Worm (Caenorhabditis elegans) whole organism, late embryonic: Measurements from ENCODE around the gene col-168.

ENCODE experiments used
- C08G9.2 ChIP-seq: sonication (generic microtip); optimal IDR thresholded peaks from 2 replicates; lab custom pipeline; 2016; ENCODE audit warnings: mild to moderate bottlenecking, missing genetic modification characterization, moderate library complexity, missing compliant biosample characterization
- K02D7.2 ChIP-seq: sonication (generic microtip); optimal IDR thresholded peaks from 2 replicates; lab custom pipeline; 2017; ENCODE audit warnings: mild to moderate bottlenecking, missing genetic modification characterization, missing compliant biosample characterization
- K09A11.1 ChIP-seq: sonication (generic microtip); optimal IDR thresholded peaks from 2 replicates; lab custom pipeline; 2017; ENCODE audit warnings: antibody characterized with exemption, mild to moderate bottlenecking, missing genetic modification characterization, missing compliant biosample characterization; ENCODE audit not compliant: insufficient read depth
- T23F11.4 ChIP-seq: fragments of 200-800 bp; sonication (Bioruptor generic); optimal IDR thresholded peaks from 2 replicates; lab custom pipeline; 2018; ENCODE audit warnings: mild to moderate bottlenecking, missing genetic modification characterization, missing compliant biosample characterization
- Y22D7AL.16 ChIP-seq: sonication (generic microtip); optimal IDR thresholded peaks from 2 replicates; lab custom pipeline; 2016; ENCODE audit warnings: missing genetic modification characterization, missing compliant biosample characterization
- ahr-1 ChIP-seq: sonication (generic microtip); optimal IDR thresholded peaks from 2 replicates; lab custom pipeline; 2016; ENCODE audit warnings: missing genetic modification characterization, missing compliant biosample characterization
- ama-1 ChIP-seq: fragments of 150-350 bp; optimal IDR thresholded peaks from 2 replicates; lab custom pipeline; 2014
- ceh-14 ChIP-seq: sonication (generic microtip); optimal IDR thresholded peaks from 2 replicates; lab custom pipeline; 2016; ENCODE audit warnings: missing genotype, missing genetic modification characterization, missing compliant biosample characterization
- ceh-18 ChIP-seq: sonication (generic microtip); optimal IDR thresholded peaks from 2 replicates; lab custom pipeline; 2016; ENCODE audit warnings: missing genetic modification characterization, missing compliant biosample characterization
- ceh-2 ChIP-seq: sonication (generic microtip); optimal IDR thresholded peaks from 2 replicates; lab custom pipeline; 2016; ENCODE audit warnings: missing genotype, missing genetic modification characterization, missing compliant biosample characterization
- ceh-24 ChIP-seq: sonication (generic microtip); optimal IDR thresholded peaks from 2 replicates; lab custom pipeline; 2016; ENCODE audit warnings: mild to moderate bottlenecking, missing genetic modification characterization, missing compliant biosample characterization
- ceh-31 ChIP-seq: sonication (generic microtip); optimal IDR thresholded peaks from 2 replicates; lab custom pipeline; 2016; ENCODE audit warnings: missing genetic modification characterization, missing compliant biosample characterization
- ceh-34 ChIP-seq: sonication (generic microtip); optimal IDR thresholded peaks from 2 replicates; lab custom pipeline; 2016; ENCODE audit warnings: mild to moderate bottlenecking, missing genetic modification characterization, missing compliant biosample characterization
- ceh-45 ChIP-seq: fragments of 200-800 bp; sonication (Bioruptor generic); IDR thresholded peaks from 2 replicates; pipeline ENCODE4 v1.3.6; 2022; ENCODE audit warnings: missing genetic modification reagents, missing genetic modification characterization, missing compliant biosample characterization
- ceh-48 ChIP-seq: sonication (generic microtip); optimal IDR thresholded peaks from 2 replicates; lab custom pipeline; 2016; ENCODE audit warnings: missing genetic modification characterization, inconsistent platforms, missing compliant biosample characterization
- ceh-6 ChIP-seq: fragments of 200-800 bp; sonication (Bioruptor generic); optimal IDR thresholded peaks from 2 replicates; lab custom pipeline; 2018; ENCODE audit warnings: mild to moderate bottlenecking, missing genetic modification characterization, missing compliant biosample characterization
- ceh-9 ChIP-seq: sonication (generic microtip); optimal IDR thresholded peaks from 2 replicates; lab custom pipeline; 2016; ENCODE audit warnings: mild to moderate bottlenecking, missing genetic modification characterization, inconsistent platforms, missing compliant biosample characterization
- che-1 ChIP-seq: sonication (generic microtip); optimal IDR thresholded peaks from 2 replicates; lab custom pipeline; 2016; ENCODE audit warnings: mild to moderate bottlenecking, missing genetic modification characterization, missing compliant biosample characterization
- elt-2 ChIP-seq: sonication (generic microtip); optimal IDR thresholded peaks from 2 replicates; lab custom pipeline; 2016; ENCODE audit warnings: missing genetic modification reagents, missing genetic modification characterization, missing compliant biosample characterization
- elt-4 ChIP-seq: sonication (generic microtip); optimal IDR thresholded peaks from 2 replicates; lab custom pipeline; 2016; ENCODE audit warnings: missing genetic modification characterization, missing compliant biosample characterization
- ets-4 ChIP-seq: sonication (generic microtip); optimal IDR thresholded peaks from 2 replicates; lab custom pipeline; 2016; ENCODE audit warnings: missing genetic modification characterization, missing compliant biosample characterization
- eyg-1 ChIP-seq: sonication (generic microtip); optimal IDR thresholded peaks from 2 replicates; lab custom pipeline; 2016; ENCODE audit warnings: missing genotype, missing genetic modification characterization, missing compliant biosample characterization
- fkh-6 ChIP-seq: sonication (generic microtip); optimal IDR thresholded peaks from 2 replicates; lab custom pipeline; 2016; ENCODE audit warnings: missing genetic modification characterization, missing compliant biosample characterization
- gmeb-2 ChIP-seq: sonication (generic microtip); optimal IDR thresholded peaks from 2 replicates; lab custom pipeline; 2016; ENCODE audit warnings: missing genetic modification characterization, inconsistent platforms, missing compliant biosample characterization
- hlh-13 ChIP-seq: fragments of 200-800 bp; sonication (Bioruptor generic); optimal IDR thresholded peaks from 2 replicates; lab custom pipeline; 2018; ENCODE audit warnings: mild to moderate bottlenecking, missing genetic modification characterization, missing compliant biosample characterization
- hlh-30 ChIP-seq: sonication (generic microtip); optimal IDR thresholded peaks from 2 replicates; lab custom pipeline; 2017; ENCODE audit warnings: antibody characterized with exemption, missing genetic modification characterization, missing compliant biosample characterization; ENCODE audit not compliant: insufficient read depth
- hlh-8 ChIP-seq: sonication (generic microtip); optimal IDR thresholded peaks from 2 replicates; lab custom pipeline; 2016; ENCODE audit warnings: missing genotype, missing genetic modification characterization, missing compliant biosample characterization
- lim-6 ChIP-seq: sonication (generic microtip); optimal IDR thresholded peaks from 2 replicates; lab custom pipeline; 2016; ENCODE audit warnings: missing genetic modification characterization, missing compliant biosample characterization
- lin-11 ChIP-seq: fragments of 200-800 bp; sonication (Bioruptor generic); optimal IDR thresholded peaks from 2 replicates; lab custom pipeline; 2018; ENCODE audit warnings: mild to moderate bottlenecking, missing genetic modification characterization, missing compliant biosample characterization
- mec-3 ChIP-seq: sonication (generic microtip); optimal IDR thresholded peaks from 2 replicates; lab custom pipeline; 2016; ENCODE audit warnings: borderline replicate concordance, missing genetic modification characterization, missing compliant biosample characterization
- nhr-11 ChIP-seq: fragments of 150-350 bp; optimal IDR thresholded peaks from 2 replicates; lab custom pipeline; 2014; ENCODE audit warnings: missing biosample characterization, missing genetic modification characterization
- nhr-232 ChIP-seq: sonication (generic microtip); optimal IDR thresholded peaks from 2 replicates; lab custom pipeline; 2016; ENCODE audit warnings: missing genetic modification characterization, missing compliant biosample characterization
- npax-4 ChIP-seq: sonication (generic microtip); optimal IDR thresholded peaks from 2 replicates; lab custom pipeline; 2016; ENCODE audit warnings: missing genetic modification characterization, missing compliant biosample characterization
- odd-2 ChIP-seq: sonication (generic microtip); optimal IDR thresholded peaks from 2 replicates; lab custom pipeline; 2017; ENCODE audit warnings: antibody characterized with exemption, mild to moderate bottlenecking, missing genetic modification characterization, missing compliant biosample characterization
- pag-3 ChIP-seq: sonication (generic microtip); optimal IDR thresholded peaks from 2 replicates; lab custom pipeline; 2016; ENCODE audit warnings: missing compliant biosample characterization, missing genetic modification characterization, borderline replicate concordance
- pat-9 ChIP-seq: fragments of 200-800 bp; sonication (Bioruptor generic); optimal IDR thresholded peaks from 2 replicates; lab custom pipeline; 2018; ENCODE audit warnings: mild to moderate bottlenecking, missing genetic modification characterization, moderate library complexity, missing compliant biosample characterization
- pax-1 ChIP-seq: fragments of 150-350 bp; optimal IDR thresholded peaks from 2 replicates; lab custom pipeline; 2014; ENCODE audit warnings: missing biosample characterization, missing genetic modification characterization
- pha-2 ChIP-seq: sonication (generic microtip); optimal IDR thresholded peaks from 2 replicates; lab custom pipeline; 2017; ENCODE audit warnings: mild to moderate bottlenecking, missing genetic modification characterization, missing compliant biosample characterization
- pqm-1 ChIP-seq: sonication (generic microtip); optimal IDR thresholded peaks from 2 replicates; lab custom pipeline; 2016; ENCODE audit warnings: missing genetic modification characterization, missing compliant biosample characterization
- pros-1 ChIP-seq: fragments of 150-350 bp; optimal IDR thresholded peaks from 2 replicates; lab custom pipeline; 2014; ENCODE audit warnings: missing biosample characterization, missing genetic modification reagents, missing genetic modification characterization
- ref-2 ChIP-seq: sonication (generic microtip); optimal IDR thresholded peaks from 2 replicates; lab custom pipeline; 2016; ENCODE audit warnings: missing genetic modification characterization, missing compliant biosample characterization
- rnt-1 ChIP-seq: sonication (generic microtip); optimal IDR thresholded peaks from 2 replicates; lab custom pipeline; 2016; ENCODE audit warnings: missing genetic modification characterization, missing compliant biosample characterization
- sdc-2 ChIP-seq: sonication (generic microtip); optimal IDR thresholded peaks from 2 replicates; lab custom pipeline; 2016; ENCODE audit warnings: missing genotype, missing genetic modification characterization, missing compliant biosample characterization
- sox-2 ChIP-seq: fragments of 200-800 bp; sonication (Bioruptor generic); IDR thresholded peaks from 2 replicates; pipeline ENCODE4 v1.3.6; 2022; ENCODE audit warnings: missing genetic modification reagents, missing genetic modification characterization, missing compliant biosample characterization
- sox-4 ChIP-seq: sonication (generic microtip); optimal IDR thresholded peaks from 2 replicates; lab custom pipeline; 2017; ENCODE audit warnings: mild to moderate bottlenecking, missing genetic modification characterization, inconsistent platforms, missing compliant biosample characterization
- syd-9 ChIP-seq: sonication (generic microtip); optimal IDR thresholded peaks from 2 replicates; lab custom pipeline; 2016; ENCODE audit warnings: mild to moderate bottlenecking, missing genetic modification characterization, moderate library complexity, missing compliant biosample characterization
- ttx-3 ChIP-seq: sonication (generic microtip); optimal IDR thresholded peaks from 2 replicates; lab custom pipeline; 2016; ENCODE audit warnings: missing genetic modification reagents, missing genetic modification characterization, missing compliant biosample characterization
- unc-55 ChIP-seq: sonication (generic microtip); optimal IDR thresholded peaks from 2 replicates; lab custom pipeline; 2017; ENCODE audit warnings: missing biosample characterization, missing genetic modification reagents, missing genetic modification characterization
- unc-86 ChIP-seq: sonication (generic microtip); optimal IDR thresholded peaks from 2 replicates; lab custom pipeline; 2016; ENCODE audit warnings: missing genetic modification characterization, missing compliant biosample characterization
- zip-5 ChIP-seq: sonication (generic microtip); optimal IDR thresholded peaks from 2 replicates; lab custom pipeline; 2016; ENCODE audit warnings: missing genetic modification characterization, missing compliant biosample characterization
- ztf-16 ChIP-seq: sonication (generic microtip); optimal IDR thresholded peaks from 2 replicates; lab custom pipeline; 2017; ENCODE audit warnings: missing genetic modification characterization, missing compliant biosample characterization

col-168 gene

ce11 chrX:6292143-6292542 lies 34.0 kb upstream of the col-168 start (continued):
- peak; percentile 93 for TF ChIP-seq eyg-1 (tag; lab: Kevin White, UChicago)
- peak; percentile 8 for TF ChIP-seq hlh-30 (tag; lab: Kevin White, UChicago)
- TF ChIP-seq ceh-18 (tag; lab: Kevin White, UChicago): peak; percentile 71
- peak; percentile 88 for TF ChIP-seq fkh-6
- TF ChIP-seq pros-1 (tag; lab: Kevin White, UChicago): no peak
- peak; percentile 61 for TF ChIP-seq hlh-13 (GFP tag; lab: Kevin White, UChicago)
- peak; percentile 91 for TF ChIP-seq pat-9 (tag; lab: Kevin White, UChicago)
- TF ChIP-seq ref-2: peak; percentile 78
- TF ChIP-seq ceh-14: peak; percentile 86
- peak; percentile 85 for TF ChIP-seq lin-11 (tag; lab: Kevin White, UChicago)
- peak; percentile 92 for TF ChIP-seq gmeb-2
- peak; percentile 95 for TF ChIP-seq sdc-2
- TF ChIP-seq nhr-11 (tag; lab: Kevin White, UChicago): no peak
- TF ChIP-seq T23F11.4 (GFP tag; lab: Kevin White, UChicago): peak; percentile 89
- peak; percentile 76 for TF ChIP-seq rnt-1 (tag; lab: Kevin White, UChicago)
- peak; percentile 88 for TF ChIP-seq syd-9 (tag; lab: Kevin White, UChicago)
- TF ChIP-seq mec-3 (tag; lab: Kevin White, UChicago): no peak
- TF ChIP-seq ceh-24: peak; percentile 78
- TF ChIP-seq ceh-31: peak; percentile 80
- peak; percentile 81 for TF ChIP-seq lim-6 (tag; lab: Kevin White, UChicago)
- peak; percentile 90 for TF ChIP-seq ceh-34 (tag; lab: Kevin White, UChicago)
- TF ChIP-seq hlh-8: peak; percentile 65
- peak; percentile 73 for TF ChIP-seq ceh-2 (tag; lab: Kevin White, UChicago)
- TF ChIP-seq Y22D7AL.16 (tag; lab: Kevin White, UChicago): peak; percentile 86
- TF ChIP-seq elt-2: peak; percentile 95
- peak; percentile 91 for TF ChIP-seq che-1 (tag; lab: Kevin White, UChicago)
- TF ChIP-seq odd-2 (tag; lab: Kevin White, UChicago): peak; percentile 45
- peak; percentile 70 for TF ChIP-seq K09A11.1
- no peak for TF ChIP-seq unc-55
- peak; percentile 91 for TF ChIP-seq ceh-45 (GFP tag; lab: Robert Waterston, UW)
- peak; percentile 81 for TF ChIP-seq C08G9.2 (tag; lab: Kevin White, UChicago)
- peak; percentile 88 for TF ChIP-seq nhr-232 (tag; lab: Kevin White, UChicago)
- TF ChIP-seq ceh-9 (tag; lab: Kevin White, UChicago): peak; percentile 86
- TF ChIP-seq ceh-48 (tag; lab: Kevin White, UChicago): peak; percentile 80
- peak; percentile 69 for TF ChIP-seq zip-5
- TF ChIP-seq ets-4: peak; percentile 54
- TF ChIP-seq npax-4: peak; percentile 81
- peak; percentile 77 for TF ChIP-seq pag-3 (tag; lab: Kevin White, UChicago)
- TF ChIP-seq K02D7.2 (tag; lab: Kevin White, UChicago): peak; percentile 91
- TF ChIP-seq sox-2 (GFP tag; lab: Robert Waterston, UW): peak; percentile 89
- TF ChIP-seq pqm-1 (tag; lab: Kevin White, UChicago): no peak
- TF ChIP-seq pax-1 (tag; lab: Kevin White, UChicago): no peak
- peak; percentile 76 for TF ChIP-seq pha-2 (tag; lab: Kevin White, UChicago)
- peak; percentile 89 for TF ChIP-seq sox-4
- peak; percentile 84 for TF ChIP-seq ahr-1 (tag; lab: Kevin White, UChicago)
- no peak for TF ChIP-seq elt-4 (tag; lab: Kevin White, UChicago)
- TF ChIP-seq ztf-16 (tag; lab: Kevin White, UChicago): peak; percentile 92
- TF ChIP-seq ttx-3: peak; percentile 91
- peak; percentile 93 for TF ChIP-seq unc-86 (tag; lab: Kevin White, UChicago)
- TF ChIP-seq ceh-6 (GFP tag; lab: Kevin White, UChicago): peak; percentile 87
- no peak for TF ChIP-seq ama-1 (lab: Kevin White, UChicago)
